Fruit fly (Drosophila melanogaster) whole organism, embryonic: Measurements from ENCODE around the gene CG32032.

Source experiments
- ATbp ChIP-seq: fragments of 200-800 bp; sonication (Bioruptor generic); optimal IDR thresholded peaks from 2 replicates; lab custom pipeline; 2017; ENCODE audit warnings: missing biosample characterization, mild to moderate bottlenecking, missing genetic modification characterization, missing genetic modification reagents
- Bgb ChIP-seq: fragments of 200-800 bp; sonication (Bioruptor generic); IDR thresholded peaks from 2 replicates; pipeline ENCODE4 v1.3.6; 2022; ENCODE audit warnings: missing biosample characterization, missing genetic modification characterization; ENCODE audit not compliant: partially characterized antibody
- CG11247 ChIP-seq: fragments of 200-800 bp; sonication (Bioruptor generic); IDR thresholded peaks from 2 replicates; pipeline ENCODE4 v1.3.6; 2022; ENCODE audit warnings: missing biosample characterization, missing genetic modification characterization
- CG12155 ChIP-seq: fragments of 200-800 bp; sonication (Bioruptor generic); optimal IDR thresholded peaks from 3 replicates; lab custom pipeline; 2016; ENCODE audit warnings: missing biosample characterization, missing genetic modification characterization
- CG12769 ChIP-seq: fragments of 200-800 bp; sonication (Bioruptor generic); optimal IDR thresholded peaks from 2 replicates; lab custom pipeline; 2019; ENCODE audit warnings: missing biosample characterization, mild to moderate bottlenecking, missing genetic modification characterization, moderate library complexity
- CG1529 ChIP-seq: fragments of 200-800 bp; sonication (Bioruptor generic); optimal IDR thresholded peaks from 3 replicates; lab custom pipeline; 2018; ENCODE audit warnings: missing biosample characterization, missing genetic modification characterization
- CG16863 ChIP-seq: fragments of 200-800 bp; sonication (Bioruptor generic); optimal IDR thresholded peaks from 3 replicates; lab custom pipeline; 2016; ENCODE audit warnings: missing biosample characterization, missing genetic modification characterization
- CG17361 ChIP-seq: fragments of 200-800 bp; sonication (Bioruptor generic); IDR thresholded peaks from 3 replicates; pipeline ENCODE4 v1.3.6; 2022; ENCODE audit warnings: missing biosample characterization, missing genetic modification characterization
- CG17568 ChIP-seq: fragments of 200-800 bp; sonication (Bioruptor generic); optimal IDR thresholded peaks from 2 replicates; lab custom pipeline; 2018; ENCODE audit warnings: missing biosample characterization, mild to moderate bottlenecking, missing genetic modification characterization, moderate library complexity
- CG17612 ChIP-seq: fragments of 200-800 bp; sonication (Bioruptor generic); IDR thresholded peaks from 2 replicates; pipeline ENCODE4 v1.3.6; 2022; ENCODE audit warnings: missing biosample characterization, missing genetic modification characterization
- CG1832 ChIP-seq: fragments of 200-800 bp; sonication (Bioruptor generic); optimal IDR thresholded peaks from 2 replicates; lab custom pipeline; 2017; ENCODE audit warnings: missing biosample characterization, mild to moderate bottlenecking, missing genetic modification characterization, inconsistent platforms
- CG30020 ChIP-seq: fragments of 200-800 bp; optimal IDR thresholded peaks from 2 replicates; lab custom pipeline; 2019; ENCODE audit warnings: missing biosample characterization, mild to moderate bottlenecking, missing genetic modification characterization, moderate library complexity
- CG3163 ChIP-seq: fragments of 200-800 bp; sonication (Bioruptor generic); optimal IDR thresholded peaks from 3 replicates; lab custom pipeline; 2016; ENCODE audit warnings: missing biosample characterization, missing genetic modification characterization
- CG4360 ChIP-seq: fragments of 200-800 bp; sonication (Bioruptor generic); IDR thresholded peaks from 2 replicates; pipeline ENCODE4 v1.3.6; 2022; ENCODE audit warnings: missing biosample characterization, missing genetic modification characterization
- CG4404 ChIP-seq: fragments of 200-800 bp; sonication (Bioruptor generic); IDR thresholded peaks from 2 replicates; pipeline ENCODE4 v1.3.6; 2022; ENCODE audit warnings: missing biosample characterization, missing genetic modification characterization
- CG5953 ChIP-seq: fragments of 200-800 bp; sonication (Bioruptor generic); IDR thresholded peaks from 2 replicates; pipeline ENCODE4 v1.3.6; 2022; ENCODE audit warnings: missing biosample characterization, missing genetic modification characterization
- CG6791 ChIP-seq: fragments of 200-800 bp; sonication (Bioruptor generic); IDR thresholded peaks from 3 replicates; pipeline ENCODE4 v1.3.6; 2022; ENCODE audit warnings: missing biosample characterization, missing genetic modification characterization; ENCODE audit not compliant: partially characterized antibody
- CG8944 ChIP-seq: fragments of 200-800 bp; sonication (Bioruptor generic); optimal IDR thresholded peaks from 3 replicates; lab custom pipeline; 2016; ENCODE audit warnings: missing biosample characterization, missing genetic modification characterization
- CG9609 ChIP-seq: fragments of 200-800 bp; sonication (Bioruptor generic); optimal IDR thresholded peaks from 3 replicates; lab custom pipeline; 2016; ENCODE audit warnings: missing biosample characterization, missing genetic modification characterization
- Dad ChIP-seq: fragments of 200-800 bp; sonication (Bioruptor generic); optimal IDR thresholded peaks from 3 replicates; lab custom pipeline; 2016; ENCODE audit warnings: missing biosample characterization, missing genetic modification characterization
- Dbx ChIP-seq: fragments of 200-800 bp; sonication (Bioruptor generic); IDR thresholded peaks from 3 replicates; pipeline ENCODE4 v1.3.6; 2022; ENCODE audit warnings: missing biosample characterization, missing genetic modification characterization
- Dek ChIP-seq: fragments of 200-800 bp; sonication (Bioruptor generic); optimal IDR thresholded peaks from 3 replicates; lab custom pipeline; 2019; ENCODE audit warnings: missing biosample characterization, mild to moderate bottlenecking, missing genetic modification characterization, moderate library complexity
- Doc2 ChIP-seq: fragments of 200-800 bp; sonication (Bioruptor generic); IDR thresholded peaks from 2 replicates; pipeline ENCODE4 v1.3.6; 2022; ENCODE audit warnings: missing biosample characterization, missing genetic modification characterization
- Ets65A ChIP-seq: fragments of 200-800 bp; sonication (Bioruptor generic); peaks from one replicate; lab custom pipeline; 2016; ENCODE audit warnings: missing biosample characterization, missing genetic modification characterization
- Fer1 ChIP-seq: fragments of 200-800 bp; sonication (Bioruptor generic); optimal IDR thresholded peaks from 2 replicates; lab custom pipeline; 2017; ENCODE audit warnings: missing biosample characterization, mild to moderate bottlenecking, missing genetic modification characterization
- Kr ChIP-seq: fragments of 200-800 bp; sonication (Bioruptor generic); optimal IDR thresholded peaks from 2 replicates; lab custom pipeline; 2017; ENCODE audit warnings: missing biosample characterization, mild to moderate bottlenecking, missing genetic modification characterization
- Lpt ChIP-seq: fragments of >200 bp; optimal IDR thresholded peaks from 2 replicates; lab custom pipeline; 2018; ENCODE audit warnings: missing biosample characterization, missing genetic modification characterization
- NfI ChIP-seq: fragments of 200-800 bp; sonication (Bioruptor generic); optimal IDR thresholded peaks from 3 replicates; lab custom pipeline; 2018; ENCODE audit warnings: missing biosample characterization, mild to moderate bottlenecking, missing genetic modification characterization, moderate library complexity
- TFAM ChIP-seq: fragments of 200-800 bp; sonication (Bioruptor generic); optimal IDR thresholded peaks from 2 replicates; lab custom pipeline; 2017; ENCODE audit warnings: missing biosample characterization, missing genetic modification characterization, inconsistent platforms
- Tbp ChIP-seq: fragments of >200 bp; optimal IDR thresholded peaks from 2 replicates; lab custom pipeline; 2018; ENCODE audit warnings: missing biosample characterization, missing genetic modification characterization
- al ChIP-seq: fragments of 200-800 bp; sonication (Bioruptor generic); IDR thresholded peaks from 2 replicates; pipeline ENCODE4 v1.3.6; 2022; ENCODE audit warnings: missing biosample characterization, missing genetic modification characterization
- cas ChIP-seq: fragments of 200-800 bp; sonication (Bioruptor generic); IDR thresholded peaks from 2 replicates; pipeline ENCODE4 v1.3.6; 2022; ENCODE audit warnings: missing biosample characterization, missing genetic modification characterization
- ci ChIP-seq: fragments of 200-800 bp; sonication (Bioruptor generic); IDR thresholded peaks from 3 replicates; pipeline ENCODE4 v1.3.6; 2022; ENCODE audit warnings: missing biosample characterization, missing genetic modification characterization
- crp ChIP-seq, 2 experiments: fragments of 200-800 bp; sonication (Bioruptor generic); optimal IDR thresholded peaks; 2 replicates in 1 of 2; 3 replicates in 1 of 2; lab custom pipeline; 2017; ENCODE audit warnings: missing biosample characterization in 2 of 2, missing genetic modification characterization in 2 of 2, mild to moderate bottlenecking in 1 of 2, moderate library complexity in 1 of 2
- emc ChIP-seq: fragments of 200-800 bp; sonication (Bioruptor generic); optimal IDR thresholded peaks from 2 replicates; lab custom pipeline; 2016; ENCODE audit warnings: missing biosample characterization, missing genetic modification characterization
- en ChIP-seq: fragments of 200-800 bp; sonication (Bioruptor generic); optimal IDR thresholded peaks from 2 replicates; lab custom pipeline; 2016; ENCODE audit warnings: missing biosample characterization, missing genetic modification characterization
- insv ChIP-seq, 2 experiments: fragments of 200-800 bp; sonication (Bioruptor generic); optimal IDR thresholded peaks; 3 replicates each; lab custom pipeline; 2016 to 2018; ENCODE audit warnings: missing biosample characterization in 2 of 2, missing genetic modification characterization in 2 of 2
- jumu ChIP-seq: fragments of 200-800 bp; sonication (Bioruptor generic); optimal IDR thresholded peaks from 3 replicates; lab custom pipeline; 2016; ENCODE audit warnings: missing biosample characterization, missing genetic modification characterization
- kah ChIP-seq: fragments of 200-800 bp; sonication (Bioruptor generic); optimal IDR thresholded peaks from 2 replicates; lab custom pipeline; 2018; ENCODE audit warnings: missing biosample characterization, mild to moderate bottlenecking, missing genetic modification characterization
- knrl ChIP-seq: fragments of 200-800 bp; sonication (Bioruptor generic); IDR thresholded peaks from 3 replicates; pipeline ENCODE4 v1.3.6; 2022; ENCODE audit warnings: missing biosample characterization, missing genetic modification characterization; ENCODE audit not compliant: partially characterized antibody
- luna ChIP-seq: fragments of 200-800 bp; sonication (Bioruptor generic); optimal IDR thresholded peaks from 2 replicates; lab custom pipeline; 2016; ENCODE audit warnings: missing biosample characterization, missing genetic modification characterization
- nerfin-1 ChIP-seq: fragments of 200-800 bp; sonication (Bioruptor generic); optimal IDR thresholded peaks from 3 replicates; lab custom pipeline; 2019; ENCODE audit warnings: missing biosample characterization, mild to moderate bottlenecking, missing genetic modification characterization, moderate library complexity
- nmo ChIP-seq: fragments of 200-800 bp; sonication (Bioruptor generic); optimal IDR thresholded peaks from 2 replicates; lab custom pipeline; 2018; ENCODE audit warnings: missing biosample characterization, mild to moderate bottlenecking, missing genetic modification characterization, moderate library complexity
- phol ChIP-seq: fragments of 200-800 bp; sonication (Bioruptor generic); optimal IDR thresholded peaks from 3 replicates; lab custom pipeline; 2018; ENCODE audit warnings: missing biosample characterization, mild to moderate bottlenecking, missing genetic modification characterization, moderate library complexity
- ro ChIP-seq: fragments of 200-800 bp; sonication (Bioruptor generic); IDR thresholded peaks from 2 replicates; pipeline ENCODE4 v1.3.6; 2022; ENCODE audit warnings: missing biosample characterization, missing genetic modification characterization
- sisA ChIP-seq: fragments of 200-800 bp; sonication (Bioruptor generic); IDR thresholded peaks from 2 replicates; pipeline ENCODE4 v1.3.6; 2022; ENCODE audit warnings: missing biosample characterization, missing genetic modification characterization
- slp2 ChIP-seq: fragments of 200-800 bp; sonication (Bioruptor generic); optimal IDR thresholded peaks from 2 replicates; lab custom pipeline; 2016; ENCODE audit warnings: missing biosample characterization, missing genetic modification characterization
- sr ChIP-seq: fragments of 200-800 bp; sonication (Bioruptor generic); IDR thresholded peaks from 3 replicates; pipeline ENCODE4 v1.3.6; 2022; ENCODE audit warnings: missing biosample characterization, missing genetic modification characterization
- tap ChIP-seq: fragments of 200-800 bp; optimal IDR thresholded peaks from 3 replicates; lab custom pipeline; 2019; ENCODE audit warnings: missing biosample characterization, mild to moderate bottlenecking, missing genetic modification characterization, moderate library complexity
- tio ChIP-seq: fragments of 200-800 bp; sonication (Bioruptor generic); optimal IDR thresholded peaks from 2 replicates; lab custom pipeline; 2017; ENCODE audit warnings: missing biosample characterization, missing genetic modification characterization, inconsistent platforms
- wek ChIP-seq: fragments of 200-800 bp; sonication (Bioruptor generic); optimal IDR thresholded peaks from 3 replicates; lab custom pipeline; 2018; ENCODE audit warnings: missing biosample characterization, mild to moderate bottlenecking, missing genetic modification characterization, moderate library complexity
- zen ChIP-seq: fragments of 200-800 bp; sonication (Bioruptor generic); optimal IDR thresholded peaks from 3 replicates; lab custom pipeline; 2018; ENCODE audit warnings: missing biosample characterization, mild to moderate bottlenecking, missing genetic modification characterization, moderate library complexity

Gene CG32032

dm6 chr3L:9065997-9066441 is 26.8 kb upstream of the CG32032 start, which contains the start of gene Argk1 (continued):
- TF ChIP-seq Dbx (GFP tag; lab: Robert Waterston, UW) (0 out of 3 replicates have a peak, but pooled peaks have one; percentile 11), slp2 (GFP tag; lab: Kevin White, UChicago) (no peak), en (GFP tag; lab: Kevin White, UChicago) (no peak), jumu (GFP tag; lab: Kevin White, UChicago) (no peak), CG4360 (no peak), Dad (GFP tag; lab: Kevin White, UChicago) (no peak), wek (GFP tag; lab: Kevin White, UChicago) (no peak), Ets65A (GFP tag; lab: Kevin White, UChicago) (peak; percentile 46), Doc2 (GFP tag; lab: Robert Waterston, UW) (no peak), CG1529 (GFP tag; lab: Kevin White, UChicago) (no peak), CG17568 (GFP tag; lab: Kevin White, UChicago) (no peak), CG16863 (GFP tag; lab: Kevin White, UChicago) (no peak), CG4404 (GFP tag; lab: Robert Waterston, UW) (0 out of 2 replicates have a peak, but pooled peaks have one; percentile 19), nerfin-1 (tag; lab: Kevin White, UChicago) (no peak), CG1832 (GFP tag; lab: Kevin White, UChicago) (no peak), CG17361 (GFP tag; lab: Robert Waterston, UW) (peak; percentile 62), emc (GFP tag; lab: Kevin White, UChicago) (no peak), tap (tag; lab: Kevin White, UChicago) (no peak), Tbp (no peak), sisA (GFP tag; lab: Robert Waterston, UW) (no peak), Lpt (GFP tag; lab: Kevin White, UChicago) (no peak), Kr (GFP tag; lab: Kevin White, UChicago) (no peak), CG30020 (tag; lab: Kevin White, UChicago) (no peak), CG17612 (GFP tag; lab: Robert Waterston, UW) (no peak), luna (GFP tag; lab: Kevin White, UChicago) (no peak), CG5953 (GFP tag; lab: Robert Waterston, UW) (no peak; the same call in 1 of the 2 replicates), ro (GFP tag; lab: Robert Waterston, UW) (no peak), CG11247 (GFP tag; lab: Robert Waterston, UW) (0 out of 2 replicates have a peak, but pooled peaks have one; percentile 16), sr (GFP tag; lab: Robert Waterston, UW) (no peak), al (GFP tag; lab: Robert Waterston, UW) (peak; percentile 56; the same call in 1 of the 2 replicates), CG8944 (GFP tag; lab: Kevin White, UChicago) (no peak), phol (tag; lab: Kevin White, UChicago) (no peak), kah (no peak), CG12769 (tag; lab: Kevin White, UChicago) (peak; percentile 86), crp (GFP tag; optimal IDR thresholded peaks at IDR 0.05; lab: Kevin White, UChicago) (no peak), ci (GFP tag; lab: Robert Waterston, UW) (0 out of 3 replicates have a peak, but pooled peaks have one; percentile 14), CG6791 (GFP tag; lab: Robert Waterston, UW) (no peak), NfI (GFP tag; lab: Kevin White, UChicago) (peak; percentile 43), cas (GFP tag; lab: Robert Waterston, UW) (no peak), CG3163 (GFP tag; lab: Kevin White, UChicago) (no peak), Dek (peak; percentile 55), TFAM (GFP tag; lab: Kevin White, UChicago) (no peak), zen (tag; lab: Kevin White, UChicago) (no peak), tio (GFP tag; lab: Kevin White, UChicago) (peak; percentile 38), nmo (peak; percentile 52), CG9609 (GFP tag; lab: Kevin White, UChicago) (no peak), Fer1 (GFP tag; lab: Kevin White, UChicago) (peak; percentile 53), knrl (no peak), insv (GFP tag; optimal IDR thresholded peaks at IDR 0.05; lab: Kevin White, UChicago) (no peak), ATbp (GFP tag; lab: Kevin White, UChicago) (peak; percentile 9), CG12155 (peak; percentile 60), Bgb (GFP tag; lab: Robert Waterston, UW) (no peak)
